Worm (Caenorhabditis elegans) whole organism, L4 larva: ENCODE data around the gene ztf-30.

Source experiments
- T20F7.1 ChIP-seq: fragments of 200-800 bp; sonication (Bioruptor generic); optimal IDR thresholded peaks from 2 replicates; lab custom pipeline; 2018; ENCODE audit warnings: mild to moderate bottlenecking, missing genetic modification characterization, missing compliant biosample characterization
- T26A8.4 ChIP-seq: fragments of 200-800 bp; sonication (Bioruptor generic); IDR thresholded peaks from 2 replicates; pipeline ENCODE4 v1.3.6; 2022; ENCODE audit warnings: missing genetic modification characterization, missing compliant biosample characterization
- Y105C5A.15 ChIP-seq: fragments of 200-800 bp; sonication (Bioruptor generic); IDR thresholded peaks from 2 replicates; pipeline ENCODE4 v1.3.6; 2022; ENCODE audit warnings: missing genetic modification characterization, missing compliant biosample characterization
- ZK546.5 ChIP-seq, 2 experiments: sonication (generic microtip); optimal IDR thresholded peaks; 2 replicates each; lab custom pipeline; 2017; ENCODE audit warnings: missing biosample characterization in 2 of 2, missing genetic modification characterization in 2 of 2
- aly-2 ChIP-seq: sonication (generic microtip); optimal IDR thresholded peaks from 2 replicates; lab custom pipeline; 2018; ENCODE audit warnings: missing biosample characterization, missing genetic modification characterization
- attf-4 ChIP-seq: sonication (generic microtip); optimal IDR thresholded peaks from 3 replicates; lab custom pipeline; 2017; ENCODE audit warnings: missing biosample characterization, missing genetic modification characterization
- ceh-28 ChIP-seq: fragments of 150-350 bp; optimal IDR thresholded peaks from 2 replicates; lab custom pipeline; 2014; ENCODE audit warnings: missing biosample characterization, missing genetic modification reagents, missing genetic modification characterization
- ceh-62 ChIP-seq: sonication (generic microtip); optimal IDR thresholded peaks from 2 replicates; lab custom pipeline; 2017; ENCODE audit warnings: missing biosample characterization, missing genetic modification characterization
- daf-19 ChIP-seq: fragments of 200-800 bp; sonication (Bioruptor generic); conservative IDR thresholded peaks from 2 replicates; pipeline ENCODE4 v1.3.6; 2022; ENCODE audit warnings: missing genetic modification characterization, missing compliant biosample characterization
- daf-8 ChIP-seq: fragments of 200-800 bp; sonication (Bioruptor generic); IDR thresholded peaks from 2 replicates; pipeline ENCODE4 v1.3.6; 2022; ENCODE audit warnings: missing genetic modification characterization, missing compliant biosample characterization
- dmd-9 ChIP-seq: fragments of 200-800 bp; sonication (Bioruptor generic); IDR thresholded peaks from 2 replicates; pipeline ENCODE4 v1.3.6; 2022; ENCODE audit warnings: missing genetic modification reagents, missing genetic modification characterization, missing compliant biosample characterization
- dpl-1 ChIP-seq: fragments of 150-350 bp; optimal IDR thresholded peaks from 2 replicates; lab custom pipeline; 2014; ENCODE audit warnings: missing biosample characterization, missing genetic modification reagents, missing genetic modification characterization
- egl-27 ChIP-seq: sonication (generic microtip); optimal IDR thresholded peaks from 3 replicates; lab custom pipeline; 2017; ENCODE audit warnings: missing biosample characterization, missing genetic modification reagents, missing genetic modification characterization
- fos-1 ChIP-seq: fragments of 150-350 bp; optimal IDR thresholded peaks from 2 replicates; lab custom pipeline; 2014; ENCODE audit warnings: missing biosample characterization, missing genetic modification characterization
- hmg-1.1 ChIP-seq: fragments of 200-800 bp; sonication (Bioruptor generic); IDR thresholded peaks from 2 replicates; pipeline ENCODE4 v1.3.6; 2022; ENCODE audit warnings: missing genetic modification reagents, missing genetic modification characterization, missing compliant biosample characterization
- lin-1 ChIP-seq: fragments of 200-800 bp; sonication (Bioruptor generic); IDR thresholded peaks from 2 replicates; pipeline ENCODE4 v1.3.6; 2022; ENCODE audit warnings: missing genetic modification reagents, missing genetic modification characterization, missing compliant biosample characterization
- lin-13 ChIP-seq: fragments of 150-350 bp; optimal IDR thresholded peaks from 2 replicates; lab custom pipeline; 2014; ENCODE audit warnings: missing biosample characterization, missing genetic modification reagents, missing genetic modification characterization
- lin-29 ChIP-seq: fragments of 200-800 bp; sonication (Bioruptor generic); IDR thresholded peaks from 2 replicates; pipeline ENCODE4 v1.3.6; 2022; ENCODE audit warnings: missing genetic modification reagents, missing genetic modification characterization, missing compliant biosample characterization
- lin-38 ChIP-seq: fragments of 200-800 bp; sonication (Bioruptor generic); IDR thresholded peaks from 2 replicates; pipeline ENCODE4 v1.3.6; 2022; ENCODE audit warnings: missing genetic modification reagents, missing genetic modification characterization, missing compliant biosample characterization
- lsy-2 ChIP-seq, 2 experiments: fragments of 150-350 bp in 1 of 2; sonication (generic microtip) in 1 of 2; optimal IDR thresholded peaks; 2 replicates each; lab custom pipeline; 2014 to 2017; ENCODE audit warnings: missing biosample characterization in 2 of 2, missing genetic modification characterization in 2 of 2
- mdt-29 ChIP-seq: fragments of 200-800 bp; sonication (Bioruptor generic); IDR thresholded peaks from 2 replicates; pipeline ENCODE4 v1.3.6; 2022; ENCODE audit warnings: missing genetic modification reagents, missing genetic modification characterization, missing compliant biosample characterization
- mes-2 ChIP-seq: sonication (generic microtip); optimal IDR thresholded peaks from 2 replicates; lab custom pipeline; 2016; ENCODE audit warnings: missing genotype, mild to moderate bottlenecking, missing genetic modification characterization, missing compliant biosample characterization; ENCODE audit not compliant: poor library complexity, severe bottlenecking
- mxl-3 ChIP-seq: fragments of 200-800 bp; sonication (Bioruptor generic); optimal IDR thresholded peaks from 2 replicates; lab custom pipeline; 2018; ENCODE audit warnings: mild to moderate bottlenecking, missing genetic modification characterization, missing compliant biosample characterization
- nhr-28 ChIP-seq: fragments of 150-350 bp; optimal IDR thresholded peaks from 2 replicates; lab custom pipeline; 2014; ENCODE audit warnings: missing biosample characterization, missing genetic modification characterization
- nhr-48 ChIP-seq: sonication (generic microtip); optimal IDR thresholded peaks from 2 replicates; lab custom pipeline; 2016; ENCODE audit warnings: mild to moderate bottlenecking, missing genetic modification characterization, missing compliant biosample characterization
- nhr-6 ChIP-seq: fragments of 150-350 bp; optimal IDR thresholded peaks from 2 replicates; lab custom pipeline; 2014; ENCODE audit warnings: missing biosample characterization, missing genetic modification characterization
- nhr-76 ChIP-seq: fragments of 150-350 bp; optimal IDR thresholded peaks from 2 replicates; lab custom pipeline; 2014; ENCODE audit warnings: missing biosample characterization, missing genetic modification characterization
- rbr-2 ChIP-seq: sonication (generic microtip); optimal IDR thresholded peaks from 2 replicates; lab custom pipeline; 2016; ENCODE audit warnings: missing genotype, missing genetic modification characterization, missing compliant biosample characterization
- set-16 ChIP-seq: fragments of 200-800 bp; sonication (Bioruptor generic); IDR thresholded peaks from 2 replicates; pipeline ENCODE4 v1.3.6; 2022; ENCODE audit warnings: missing genetic modification reagents, missing genetic modification characterization, missing compliant biosample characterization
- skn-1 ChIP-seq: fragments of 150-350 bp; optimal IDR thresholded peaks from 2 replicates; lab custom pipeline; 2014; ENCODE audit warnings: missing biosample characterization, missing genetic modification characterization
- spr-1 ChIP-seq: sonication (generic microtip); optimal IDR thresholded peaks from 2 replicates; lab custom pipeline; 2016; ENCODE audit warnings: mild to moderate bottlenecking, missing genetic modification characterization, missing compliant biosample characterization
- unc-130 ChIP-seq: sonication (generic microtip); optimal IDR thresholded peaks from 2 replicates; lab custom pipeline; 2016; ENCODE audit warnings: missing genetic modification reagents, missing genetic modification characterization, missing compliant biosample characterization
- unc-62 ChIP-seq, 3 experiments: fragments of 150-350 bp in 1 of 3; sonication (generic microtip); optimal IDR thresholded peaks in 2 of 3; peaks in 1 of 3; 1 replicate in 1 of 3; 2 replicates in 2 of 3; lab custom pipeline; 2014 to 2017; ENCODE audit warnings: missing biosample characterization in 3 of 3, missing genetic modification characterization in 3 of 3, missing genetic modification reagents in 3 of 3, missing genotype in 1 of 3
- vab-7 ChIP-seq: fragments of 200-800 bp; sonication (Bioruptor generic); IDR thresholded peaks from 2 replicates; pipeline ENCODE4 v1.3.6; 2022; ENCODE audit warnings: missing genetic modification reagents, missing genetic modification characterization, missing compliant biosample characterization
- zip-11 ChIP-seq: fragments of 200-800 bp; sonication (Bioruptor generic); IDR thresholded peaks from 2 replicates; pipeline ENCODE4 v1.3.6; 2022; ENCODE audit warnings: missing genetic modification characterization, missing compliant biosample characterization
- zip-2 ChIP-seq: fragments of 150-350 bp; optimal IDR thresholded peaks from 2 replicates; lab custom pipeline; 2014; ENCODE audit warnings: missing biosample characterization, missing genetic modification characterization

Gene ztf-30

DNA sequence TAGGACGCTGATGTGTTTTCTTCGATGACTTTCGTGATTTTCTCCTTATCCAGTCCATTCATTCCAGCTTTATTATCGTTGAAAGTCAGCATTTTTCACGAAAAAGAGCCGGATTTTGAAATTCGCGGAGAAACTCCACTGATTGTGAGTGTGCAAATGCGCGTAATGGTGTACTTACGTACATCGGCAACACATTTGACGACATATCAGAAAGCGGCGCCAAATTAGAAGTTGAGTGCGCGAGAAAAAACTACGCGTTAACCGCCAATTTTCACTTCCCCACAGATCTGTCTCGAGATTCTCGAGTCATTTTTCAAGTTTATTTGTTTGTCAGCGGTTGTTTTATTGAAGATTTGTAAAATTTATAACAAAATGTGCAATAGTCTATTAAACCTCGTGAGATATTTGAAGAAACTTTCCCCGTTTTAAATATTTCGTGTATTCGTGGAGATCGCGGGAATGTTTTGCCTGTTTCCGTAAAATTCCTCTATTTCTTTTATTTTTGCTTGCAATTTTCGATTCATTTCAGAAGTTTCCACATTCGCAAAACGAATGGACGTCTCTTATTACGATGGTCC, 30.8 kb upstream of the ztf-30 start, which contains the start of the genes polk-1 and gpr-1:
Gene polk-1 (minus strand): TSS at position 186 of the 578 bp plus-strand sequence.
Gene gpr-1 (plus strand): TSS at position 528 of the 578 bp plus-strand sequence.
- peak; percentile 3 for TF ChIP-seq lin-13 (GFP tag; lab: Kevin White, UChicago)
- TF ChIP-seq lin-38 (GFP tag; lab: Robert Waterston, UW): peak; percentile 54
- peak; percentile 72 for TF ChIP-seq dpl-1 (GFP tag; lab: Kevin White, UChicago)
- no peak for TF ChIP-seq mdt-29 (GFP tag; lab: Robert Waterston, UW)

DNA sequence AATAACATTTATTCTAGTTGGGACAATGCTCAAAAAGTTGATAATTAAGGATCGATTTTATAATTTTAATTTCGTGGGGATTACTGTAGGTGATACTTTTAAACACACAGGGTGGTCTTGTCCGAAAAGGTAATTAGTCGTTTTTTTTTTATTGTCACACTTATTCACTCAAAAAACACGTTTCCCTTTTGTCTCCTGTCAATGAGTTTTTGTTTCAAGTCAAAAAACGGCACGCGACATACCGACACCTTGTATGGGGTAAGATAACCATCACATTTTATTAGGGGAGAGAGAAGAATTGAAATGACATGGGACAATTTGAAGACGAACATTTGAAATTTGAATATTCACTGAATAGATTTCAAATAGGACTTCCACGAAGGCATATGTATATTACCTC, 27.5 kb upstream of the ztf-30 start:
- TF ChIP-seq zip-11 (GFP tag; lab: Robert Waterston, UW) (no peak), unc-62 (GFP tag; optimal IDR thresholded peaks at IDR 0.05 in 1 of 2; lab: Kevin White, UChicago) (peak in 1 of 2 experiments; percentile 51), unc-62 (tag; optimal IDR thresholded peaks at IDR 0.05; lab: Kevin White, UChicago) (no peak)

DNA sequence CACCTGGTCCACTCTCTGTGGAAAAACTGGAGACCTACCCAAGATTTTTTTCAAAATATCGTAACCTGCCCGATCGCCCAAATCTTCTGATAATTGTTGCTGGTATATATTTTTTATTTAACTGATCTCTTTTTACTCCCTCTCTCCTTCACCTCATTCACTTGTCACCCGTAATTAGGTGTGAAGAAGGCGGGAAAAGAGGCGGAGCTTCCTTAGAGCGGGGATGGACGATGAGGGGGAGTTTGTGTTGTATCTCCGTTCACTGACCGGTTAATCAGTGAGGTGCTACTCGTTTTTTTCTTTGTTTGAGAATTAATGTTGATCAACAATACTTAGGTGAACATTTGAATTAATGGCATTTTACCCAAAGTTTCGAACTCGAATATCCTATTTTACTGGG, 24.8 kb upstream of the ztf-30 start, which contains the start of gene ceh-16:
Gene ceh-16 (plus strand): TSS at position 301 of the 400 bp plus-strand sequence.
- no peak for TF ChIP-seq daf-19 (GFP tag; lab: Robert Waterston, UW)
- no peak for TF ChIP-seq mxl-3 (GFP tag; lab: Kevin White, UChicago)
- no peak for TF ChIP-seq ceh-62 (tag; lab: Kevin White, UChicago)
- TF ChIP-seq attf-4 (tag; lab: Kevin White, UChicago): no peak
- no peak for TF ChIP-seq vab-7
- TF ChIP-seq Y105C5A.15: no peak
- no peak for TF ChIP-seq rbr-2
- TF ChIP-seq T26A8.4: no peak
- no peak for TF ChIP-seq nhr-6
- TF ChIP-seq unc-62 (GFP tag; optimal IDR thresholded peaks at IDR 0.05 in 1 of 2; lab: Kevin White, UChicago): no peak
- no peak for TF ChIP-seq unc-62 (tag; optimal IDR thresholded peaks at IDR 0.05; lab: Kevin White, UChicago)
- no peak for TF ChIP-seq daf-8 (GFP tag; lab: Robert Waterston, UW)
- TF ChIP-seq dmd-9: no peak
- TF ChIP-seq lin-1 (GFP tag; lab: Robert Waterston, UW): no peak
- no peak for TF ChIP-seq egl-27 (tag; lab: Kevin White, UChicago)

DNA sequence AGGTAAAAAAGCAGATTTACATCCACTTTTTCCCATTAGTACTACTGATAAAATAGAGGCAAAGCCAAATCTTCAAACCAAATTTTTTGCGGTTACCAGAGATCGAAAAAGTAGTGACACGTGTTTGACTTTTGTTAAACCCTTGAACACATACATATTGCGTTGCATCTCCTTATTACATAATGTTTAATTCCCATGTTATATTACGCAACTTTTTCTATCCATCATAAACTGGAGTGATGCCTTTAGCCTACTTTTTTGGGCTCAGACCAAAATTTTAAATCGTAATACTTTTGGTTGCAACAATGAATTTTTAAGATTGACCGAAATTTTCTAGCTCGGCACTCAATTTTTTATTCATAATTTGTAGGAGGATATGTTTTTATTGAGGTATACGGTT, 24.3 kb upstream of the ztf-30 start:
- TF ChIP-seq aly-2 (tag; lab: Kevin White, UChicago) (no peak), skn-1 (tag; lab: Kevin White, UChicago) (no peak), daf-19 (GFP tag; lab: Robert Waterston, UW) (no peak), ceh-28 (tag; lab: Kevin White, UChicago) (no peak), zip-2 (tag; lab: Kevin White, UChicago) (no peak), hmg-1.1 (GFP tag; lab: Robert Waterston, UW) (no peak), ZK546.5 (tag; optimal IDR thresholded peaks at IDR 0.05; lab: Kevin White, UChicago) (no peak), fos-1 (tag; lab: Kevin White, UChicago) (no peak), lin-29 (no peak), unc-130 (GFP tag; lab: Kevin White, UChicago) (no peak), nhr-48 (no peak), spr-1 (tag; lab: Kevin White, UChicago) (no peak), T20F7.1 (no peak), lsy-2 (tag; optimal IDR thresholded peaks at IDR 0.05; lab: Kevin White, UChicago) (no peak), zip-11 (GFP tag; lab: Robert Waterston, UW) (no peak), lin-13 (GFP tag; lab: Kevin White, UChicago) (no peak), nhr-76 (tag; lab: Kevin White, UChicago) (no peak), nhr-28 (tag; lab: Kevin White, UChicago) (no peak)

DNA sequence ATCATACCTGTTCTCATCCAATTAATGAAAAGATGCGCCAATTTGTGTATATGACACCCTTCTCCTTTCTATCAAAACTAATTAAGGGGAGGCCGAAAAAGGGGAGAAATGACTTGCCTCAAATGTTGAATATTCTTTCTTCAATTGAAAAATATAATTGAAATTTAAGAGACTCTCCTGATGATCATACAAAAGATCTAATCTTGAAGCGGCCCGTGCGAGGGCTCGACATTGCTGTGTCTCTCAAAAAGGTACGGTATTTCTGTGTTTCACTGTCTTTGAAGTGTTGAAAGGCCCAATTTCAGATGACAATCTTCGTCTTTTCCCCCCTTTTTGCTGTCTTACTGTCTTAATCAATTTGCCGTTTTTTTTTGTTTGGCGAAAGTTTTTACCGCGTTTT, 23.3 kb upstream of the ztf-30 start:
- TF ChIP-seq mes-2 (tag; lab: Kevin White, UChicago): no peak
- TF ChIP-seq set-16 (GFP tag; lab: Robert Waterston, UW): no peak
